Fruit fly (Drosophila melanogaster) whole organism: ENCODE measurements around the gene CG32023.

ENCODE experiments used
- CG8478 ChIP-seq: fragments of >200 bp; optimal IDR thresholded peaks from 2 replicates; lab custom pipeline; 2018; ENCODE audit warnings: inconsistent platforms
- Dll ChIP-seq: fragments of >200 bp; optimal IDR thresholded peaks from 2 replicates; lab custom pipeline; 2017
- EcR ChIP-seq, 2 experiments: fragments of >200 bp; optimal IDR thresholded peaks; 2 replicates each; lab custom pipeline; 2017; ENCODE audit warnings: missing biosample characterization in 2 of 2, missing genetic modification characterization in 2 of 2, missing genetic modification reagents in 2 of 2
- pan ChIP-seq: fragments of >200 bp; optimal IDR thresholded peaks from 2 replicates; lab custom pipeline; 2017
- psq ChIP-seq: fragments of >200 bp; optimal IDR thresholded peaks from 2 replicates; lab custom pipeline; 2017
- usp ChIP-seq: fragments of >200 bp; optimal IDR thresholded peaks from 2 replicates; lab custom pipeline; 2017; ENCODE audit warnings: missing biosample characterization, missing genetic modification characterization, mixed read lengths

Gene CG32023

DNA sequence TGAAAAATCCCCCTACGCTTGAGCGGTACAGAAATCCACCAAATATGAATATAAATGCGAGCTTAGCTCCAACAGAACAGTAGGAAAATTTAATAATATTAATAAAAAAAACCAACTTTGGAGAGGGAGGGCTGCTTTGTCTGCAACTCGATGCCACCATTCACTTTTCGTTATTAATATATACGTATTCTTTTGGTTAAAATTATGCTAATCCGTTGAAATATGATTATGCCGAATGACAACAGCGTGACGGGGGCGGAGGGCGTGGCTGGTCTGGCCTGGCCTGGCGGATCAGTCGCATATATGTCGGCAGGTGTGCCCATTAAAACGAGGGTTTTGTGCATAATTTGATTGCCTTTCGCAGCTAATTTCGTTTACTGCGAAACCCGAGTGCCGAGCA, 31.5 kb upstream of the CG32023 start:
- TF ChIP-seq pan (lab: Kevin White, UChicago) (no peak), Dll (lab: Kevin White, UChicago) (no peak), EcR (GFP tag; optimal IDR thresholded peaks at IDR 0.05; lab: Kevin White, UChicago) (no peak), CG8478 (lab: Kevin White, UChicago) (no peak), usp (GFP tag; lab: Kevin White, UChicago) (no peak), psq (lab: Kevin White, UChicago) (no peak)

DNA sequence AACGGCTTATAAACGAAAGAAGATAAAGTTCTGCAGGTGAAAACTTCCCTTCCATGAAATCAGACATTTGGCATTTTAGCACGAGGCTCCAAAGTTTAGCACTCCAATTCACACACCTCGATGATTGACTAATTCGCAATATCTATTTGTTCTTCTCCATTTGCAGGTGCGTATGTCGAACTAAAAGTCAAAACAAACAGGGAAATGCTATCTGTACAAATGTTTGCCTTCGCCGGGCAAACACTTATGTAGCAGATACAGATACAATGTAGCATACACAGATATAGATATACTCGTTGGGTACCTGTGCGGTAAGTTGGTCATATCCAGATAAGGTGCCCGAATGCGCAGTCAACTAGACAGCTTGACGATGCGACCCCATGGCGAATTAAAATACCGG, 30.9 kb upstream of the CG32023 start:
- TF ChIP-seq usp (GFP tag; lab: Kevin White, UChicago) (no peak), CG8478 (lab: Kevin White, UChicago) (no peak), pan (lab: Kevin White, UChicago) (no peak), psq (lab: Kevin White, UChicago) (no peak), Dll (lab: Kevin White, UChicago) (no peak), EcR (GFP tag; optimal IDR thresholded peaks at IDR 0.05; lab: Kevin White, UChicago) (no peak)

DNA sequence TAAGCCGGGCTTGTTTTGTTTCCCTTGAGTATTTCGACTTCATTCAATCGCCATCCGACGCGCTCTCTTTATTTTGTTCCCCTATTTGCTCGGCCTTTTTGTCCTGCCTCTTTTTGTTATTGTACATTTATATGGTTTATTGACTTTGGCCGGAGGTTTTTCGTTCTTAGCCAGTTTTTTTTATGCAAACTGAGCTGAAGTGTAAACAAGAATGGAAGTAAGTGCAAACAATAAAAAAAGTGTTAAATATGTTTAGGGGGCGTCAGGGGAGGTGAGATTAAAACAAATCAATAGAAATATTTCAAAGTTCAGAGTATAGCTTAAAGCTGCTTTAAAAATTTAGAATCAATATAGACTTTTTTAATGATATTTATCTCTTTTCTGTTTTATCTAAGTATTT, 30.5 kb upstream of the CG32023 start:
- TF ChIP-seq Dll (lab: Kevin White, UChicago): no peak
- no peak for TF ChIP-seq CG8478 (lab: Kevin White, UChicago)
- TF ChIP-seq EcR (GFP tag; optimal IDR thresholded peaks at IDR 0.05; lab: Kevin White, UChicago): no peak
- no peak for TF ChIP-seq pan (lab: Kevin White, UChicago)
- TF ChIP-seq usp (GFP tag; lab: Kevin White, UChicago): no peak

dm6 chr3L:8833467-8833802, 29.5 kb upstream of the CG32023 start:
- TF ChIP-seq EcR (GFP tag; optimal IDR thresholded peaks at IDR 0.05; lab: Kevin White, UChicago) (no peak), usp (GFP tag; lab: Kevin White, UChicago) (no peak), psq (lab: Kevin White, UChicago) (no peak), CG8478 (lab: Kevin White, UChicago) (no peak), pan (lab: Kevin White, UChicago) (no peak), Dll (lab: Kevin White, UChicago) (no peak)

DNA sequence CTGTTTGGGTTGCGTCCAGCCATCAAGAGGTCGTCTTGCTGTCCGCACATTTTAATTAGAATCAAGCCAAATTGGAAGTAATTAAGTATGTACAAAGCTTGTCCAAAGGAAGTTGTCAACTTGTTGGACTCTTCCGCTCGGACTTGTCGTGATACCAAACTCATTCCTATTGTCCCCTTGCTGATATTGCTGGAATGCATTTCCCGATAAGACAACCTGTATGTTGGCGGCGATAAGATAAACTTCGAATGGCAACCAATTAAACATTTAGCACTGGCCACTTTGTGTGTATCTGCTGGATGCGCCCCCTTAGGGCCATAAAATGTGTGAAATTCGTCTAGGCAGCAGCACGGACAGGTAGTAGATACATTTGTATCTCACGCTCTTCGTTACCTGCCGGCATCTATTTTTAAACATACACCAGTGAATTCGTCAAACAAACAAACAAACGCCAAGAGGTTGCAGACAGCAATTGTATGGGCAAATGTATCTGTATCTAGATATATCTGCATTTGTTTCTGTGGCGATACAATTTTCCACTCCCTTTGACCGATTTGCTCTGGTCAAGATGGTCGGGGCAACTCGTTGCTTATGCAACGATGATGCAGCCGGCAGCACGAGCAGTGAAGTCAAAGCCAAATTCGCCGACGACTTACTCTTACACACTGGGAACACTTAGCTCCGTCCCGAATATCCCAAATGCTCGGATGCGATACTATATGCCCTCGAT, 28.9 kb upstream of the CG32023 start:
- TF ChIP-seq Dll (lab: Kevin White, UChicago): no peak

DNA sequence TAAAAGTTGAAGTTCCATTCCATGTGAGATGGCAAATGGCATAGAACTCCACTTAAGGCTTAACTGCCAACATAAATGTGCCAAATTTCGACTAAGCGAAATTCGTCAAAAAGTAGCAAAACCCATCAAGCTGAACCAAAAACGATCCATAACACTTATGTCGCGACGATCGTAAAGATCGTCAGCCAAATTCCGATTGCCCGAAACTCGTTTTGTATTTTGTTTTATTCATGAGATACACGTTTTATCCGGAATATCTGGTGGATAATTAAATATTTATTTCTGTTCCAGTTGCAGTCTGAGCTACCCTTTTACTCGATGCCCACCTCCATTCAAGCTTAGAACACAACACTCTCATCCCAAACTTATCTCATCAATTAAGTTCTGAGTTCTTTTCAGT, 27.0 kb upstream of the CG32023 start:
- TF ChIP-seq Dll (lab: Kevin White, UChicago) (no peak), EcR (GFP tag; optimal IDR thresholded peaks at IDR 0.05; lab: Kevin White, UChicago) (no peak), usp (GFP tag; lab: Kevin White, UChicago) (no peak), CG8478 (lab: Kevin White, UChicago) (no peak), pan (lab: Kevin White, UChicago) (no peak), psq (lab: Kevin White, UChicago) (no peak)

- TF ChIP-seq EcR (GFP tag; optimal IDR thresholded peaks at IDR 0.05; lab: Kevin White, UChicago) (no peak), Dll (lab: Kevin White, UChicago) (no peak), CG8478 (lab: Kevin White, UChicago) (no peak)
Measured at dm6 chr3L:8830017-8830702, 26.2 kb upstream of the CG32023 start.

- TF ChIP-seq pan (lab: Kevin White, UChicago) (no peak), usp (GFP tag; lab: Kevin White, UChicago) (no peak), EcR (GFP tag; optimal IDR thresholded peaks at IDR 0.05; lab: Kevin White, UChicago) (no peak), psq (lab: Kevin White, UChicago) (no peak), CG8478 (lab: Kevin White, UChicago) (no peak), Dll (lab: Kevin White, UChicago) (no peak)
Measured at dm6 chr3L:8829572-8829971, 25.6 kb upstream of the CG32023 start.

DNA sequence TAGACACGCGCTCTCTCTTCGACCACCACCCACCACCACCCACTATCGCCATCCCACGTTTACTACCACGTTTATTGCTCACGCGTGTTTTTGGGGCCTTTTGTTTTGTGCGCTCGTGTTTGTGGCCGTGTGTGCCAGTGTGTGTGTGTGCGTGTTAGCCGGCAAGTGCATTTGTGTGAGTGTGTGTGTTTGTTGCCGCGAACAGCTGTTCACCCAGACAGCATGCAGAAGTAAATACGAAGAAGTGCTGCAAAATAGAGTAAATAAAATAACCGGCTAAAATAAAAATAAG, 23.8 kb upstream of the CG32023 start:
- TF ChIP-seq CG8478 (lab: Kevin White, UChicago) (no peak), EcR (GFP tag; optimal IDR thresholded peaks at IDR 0.05; lab: Kevin White, UChicago) (no peak), psq (lab: Kevin White, UChicago) (no peak), pan (lab: Kevin White, UChicago) (no peak), Dll (lab: Kevin White, UChicago) (no peak)

- no peak for TF ChIP-seq pan (lab: Kevin White, UChicago)
- no peak for TF ChIP-seq CG8478 (lab: Kevin White, UChicago)
Measured at dm6 chr3L:8827133-8827867, 23.3 kb upstream of the CG32023 start, which contains the start of gene dally. Gene dally (plus strand): TSS chr3L:8827505.

DNA sequence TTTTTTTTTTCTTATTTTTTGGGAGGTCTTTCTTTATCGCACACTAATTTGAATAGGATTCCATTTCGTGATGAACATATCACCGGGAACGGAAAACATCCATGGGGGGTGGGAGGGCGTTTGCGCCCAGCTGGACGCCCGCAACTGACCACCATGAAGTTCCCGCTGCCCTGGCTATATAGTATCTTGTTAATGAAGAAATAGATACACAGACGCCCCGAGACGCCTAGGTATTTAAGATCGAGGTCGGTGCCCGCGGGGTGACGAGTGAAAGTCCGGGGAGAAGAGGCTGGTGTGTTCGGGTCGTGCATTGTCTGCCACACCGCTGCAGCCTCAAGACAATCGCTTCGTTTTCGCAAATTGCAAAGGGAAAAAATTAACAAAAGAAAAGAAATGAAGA, 22.1 kb upstream of the CG32023 start:
- TF ChIP-seq pan (lab: Kevin White, UChicago): no peak

- TF ChIP-seq pan (lab: Kevin White, UChicago): no peak
- no peak for TF ChIP-seq CG8478 (lab: Kevin White, UChicago)
- no peak for TF ChIP-seq psq (lab: Kevin White, UChicago)
- no peak for TF ChIP-seq Dll (lab: Kevin White, UChicago)
Measured at dm6 chr3L:8825560-8825959, 21.6 kb upstream of the CG32023 start.
